Fruit fly (Drosophila melanogaster) whole organism, embryonic: ENCODE results near the gene PAN3.

ENCODE experiments used
- Bdp1 ChIP-seq: fragments of 200-800 bp; sonication (Bioruptor generic); optimal IDR thresholded peaks from 3 replicates; lab custom pipeline; 2016; ENCODE audit warnings: missing biosample characterization, missing genetic modification characterization
- CG10366 ChIP-seq: fragments of 200-800 bp; sonication (Bioruptor generic); IDR thresholded peaks from 2 replicates; pipeline ENCODE4 v1.3.6; 2022; ENCODE audit warnings: missing biosample characterization, missing genetic modification characterization
- CG12659 ChIP-seq: fragments of 200-800 bp; sonication (Bioruptor generic); optimal IDR thresholded peaks from 3 replicates; lab custom pipeline; 2017; ENCODE audit warnings: mild to moderate bottlenecking, missing biosample characterization, missing genetic modification reagents, missing genetic modification characterization
- CG13775 ChIP-seq: fragments of 200-800 bp; sonication (Bioruptor generic); optimal IDR thresholded peaks from 3 replicates; lab custom pipeline; 2017; ENCODE audit warnings: missing biosample characterization, mild to moderate bottlenecking, missing genetic modification characterization
- CG13894 ChIP-seq: fragments of 200-800 bp; sonication (Bioruptor generic); optimal IDR thresholded peaks from 3 replicates; lab custom pipeline; 2018; ENCODE audit warnings: missing biosample characterization, mild to moderate bottlenecking, missing genetic modification characterization, moderate library complexity
- CG14441 ChIP-seq: fragments of 200-800 bp; sonication (Bioruptor generic); IDR thresholded peaks from 2 replicates; pipeline ENCODE4 v1.3.6; 2022; ENCODE audit warnings: missing biosample characterization, missing genetic modification characterization
- CG15269 ChIP-seq: fragments of 200-800 bp; sonication (Bioruptor generic); optimal IDR thresholded peaks from 2 replicates; lab custom pipeline; 2018; ENCODE audit warnings: missing biosample characterization, mild to moderate bottlenecking, missing genetic modification characterization, moderate library complexity
- CG1647 ChIP-seq: fragments of 200-800 bp; sonication (Bioruptor generic); optimal IDR thresholded peaks from 3 replicates; lab custom pipeline; 2016; ENCODE audit warnings: missing biosample characterization, missing genetic modification characterization
- CG16813 ChIP-seq: fragments of 200-800 bp; sonication (Bioruptor generic); IDR thresholded peaks from 3 replicates; pipeline ENCODE4 v1.3.6; 2022; ENCODE audit warnings: missing biosample characterization, missing genetic modification characterization; ENCODE audit not compliant: partially characterized antibody
- CG16863 ChIP-seq: fragments of 200-800 bp; sonication (Bioruptor generic); optimal IDR thresholded peaks from 3 replicates; lab custom pipeline; 2016; ENCODE audit warnings: missing biosample characterization, missing genetic modification characterization
- CG18476 ChIP-seq: fragments of 200-800 bp; sonication (Bioruptor generic); optimal IDR thresholded peaks from 2 replicates; lab custom pipeline; 2016; ENCODE audit warnings: missing biosample characterization, mild to moderate bottlenecking, missing genetic modification characterization
- CG2199 ChIP-seq: fragments of 200-800 bp; sonication (Bioruptor generic); IDR thresholded peaks from 3 replicates; pipeline ENCODE4 v1.3.6; 2022; ENCODE audit warnings: missing biosample characterization, missing genetic modification characterization
- CG34224 ChIP-seq: fragments of 200-800 bp; sonication (Bioruptor generic); IDR thresholded peaks from 3 replicates; pipeline ENCODE4 v1.3.6; 2022; ENCODE audit warnings: missing biosample characterization, missing genetic modification characterization; ENCODE audit not compliant: partially characterized antibody
- CG4730 ChIP-seq: fragments of 200-800 bp; sonication (Bioruptor generic); IDR thresholded peaks from 2 replicates; pipeline ENCODE4 v1.3.6; 2022; ENCODE audit warnings: missing biosample characterization, missing genetic modification characterization
- CG6854 ChIP-seq: fragments of 200-800 bp; sonication (Bioruptor generic); optimal IDR thresholded peaks from 3 replicates; lab custom pipeline; 2017; ENCODE audit warnings: missing biosample characterization, mild to moderate bottlenecking, missing genetic modification characterization
- CG7839 ChIP-seq: fragments of 200-800 bp; sonication (Bioruptor generic); optimal IDR thresholded peaks from 3 replicates; lab custom pipeline; 2018; ENCODE audit warnings: missing biosample characterization, mild to moderate bottlenecking, missing genetic modification characterization, moderate library complexity
- CG8388 ChIP-seq: fragments of 200-800 bp; sonication (Bioruptor generic); optimal IDR thresholded peaks from 2 replicates; lab custom pipeline; 2019; ENCODE audit warnings: missing biosample characterization, mild to moderate bottlenecking, missing genetic modification characterization, moderate library complexity
- CG9437 ChIP-seq: fragments of 200-800 bp; sonication (Bioruptor generic); optimal IDR thresholded peaks from 2 replicates; lab custom pipeline; 2018; ENCODE audit warnings: missing biosample characterization, mild to moderate bottlenecking, missing genetic modification characterization
- CG9727 ChIP-seq: fragments of 200-800 bp; sonication (Bioruptor generic); optimal IDR thresholded peaks from 3 replicates; lab custom pipeline; 2017; ENCODE audit warnings: missing biosample characterization, mild to moderate bottlenecking, missing genetic modification characterization
- CG9932 ChIP-seq: fragments of 200-800 bp; sonication (Bioruptor generic); IDR thresholded peaks from 2 replicates; pipeline ENCODE4 v1.3.6; 2022; ENCODE audit warnings: missing biosample characterization, missing genetic modification characterization
- Dll ChIP-seq: fragments of 200-800 bp; sonication (Bioruptor generic); IDR thresholded peaks from 4 replicates; pipeline ENCODE4 v1.3.6; 2022; ENCODE audit warnings: missing biosample characterization, missing genetic modification characterization; ENCODE audit not compliant: partially characterized antibody
- Eip74EF ChIP-seq, 2 experiments: fragments of 200-800 bp in 1 of 2; fragments of >200 bp in 1 of 2; sonication (Bioruptor generic) in 1 of 2; optimal IDR thresholded peaks; 2 replicates each; lab custom pipeline; 2017 to 2019; ENCODE audit warnings: missing biosample characterization in 2 of 2, missing genetic modification characterization in 2 of 2, mild to moderate bottlenecking in 1 of 2, moderate library complexity in 1 of 2
- HLHmδ ChIP-seq: fragments of 200-800 bp; sonication (Bioruptor generic); optimal IDR thresholded peaks from 2 replicates; lab custom pipeline; 2018; ENCODE audit warnings: missing biosample characterization, mild to moderate bottlenecking, missing genetic modification characterization, moderate library complexity
- Hmx ChIP-seq: fragments of 200-800 bp; sonication (Bioruptor generic); optimal IDR thresholded peaks from 2 replicates; lab custom pipeline; 2016; ENCODE audit warnings: missing biosample characterization, missing genetic modification characterization
- Opbp ChIP-seq: fragments of 200-800 bp; sonication (Bioruptor generic); IDR thresholded peaks from 3 replicates; pipeline ENCODE4 v1.3.6; 2022; ENCODE audit warnings: missing biosample characterization, missing genetic modification characterization; ENCODE audit not compliant: partially characterized antibody
- Side ChIP-seq: fragments of 200-800 bp; sonication (Bioruptor generic); optimal IDR thresholded peaks from 2 replicates; lab custom pipeline; 2016; ENCODE audit warnings: missing biosample characterization, missing genetic modification characterization
- Spps ChIP-seq: fragments of 200-800 bp; sonication (Bioruptor generic); optimal IDR thresholded peaks from 2 replicates; lab custom pipeline; 2018; ENCODE audit warnings: missing biosample characterization, mild to moderate bottlenecking, missing genetic modification characterization
- Vsx1 ChIP-seq: fragments of 200-800 bp; sonication (Bioruptor generic); optimal IDR thresholded peaks from 2 replicates; lab custom pipeline; 2017; ENCODE audit warnings: missing biosample characterization, mild to moderate bottlenecking, missing genetic modification characterization, missing genetic modification reagents
- amos ChIP-seq: fragments of 200-800 bp; sonication (Bioruptor generic); IDR thresholded peaks from 2 replicates; pipeline ENCODE4 v1.3.6; 2022; ENCODE audit warnings: missing biosample characterization, missing genetic modification characterization; ENCODE audit not compliant: partially characterized antibody
- ara ChIP-seq: fragments of 200-800 bp; sonication (Bioruptor generic); IDR thresholded peaks from 2 replicates; pipeline ENCODE4 v1.3.6; 2022; ENCODE audit warnings: missing biosample characterization, missing genetic modification characterization
- croc ChIP-seq: fragments of 200-800 bp; sonication (Bioruptor generic); conservative IDR thresholded peaks from 3 replicates; pipeline ENCODE4 v1.3.6; 2022; ENCODE audit warnings: missing biosample characterization, missing genetic modification characterization
- danr ChIP-seq: fragments of 200-800 bp; sonication (Bioruptor generic); IDR thresholded peaks from 2 replicates; pipeline ENCODE4 v1.3.6; 2022; ENCODE audit warnings: missing biosample characterization, missing genetic modification characterization
- disco-r ChIP-seq: fragments of 200-800 bp; sonication (Bioruptor generic); optimal IDR thresholded peaks from 2 replicates; lab custom pipeline; 2016; ENCODE audit warnings: missing biosample characterization, missing genetic modification characterization
- emc ChIP-seq: fragments of 200-800 bp; sonication (Bioruptor generic); optimal IDR thresholded peaks from 2 replicates; lab custom pipeline; 2016; ENCODE audit warnings: missing biosample characterization, missing genetic modification characterization
- exex ChIP-seq: fragments of 200-800 bp; sonication (Bioruptor generic); optimal IDR thresholded peaks from 4 replicates; lab custom pipeline; 2018; ENCODE audit warnings: missing biosample characterization, mild to moderate bottlenecking, missing genetic modification characterization, moderate library complexity
- fd3F ChIP-seq: fragments of 200-800 bp; sonication (Bioruptor generic); optimal IDR thresholded peaks from 2 replicates; lab custom pipeline; 2018; ENCODE audit warnings: missing biosample characterization, mild to moderate bottlenecking, missing genetic modification characterization, moderate library complexity
- gsb-n ChIP-seq: fragments of 200-800 bp; sonication (Bioruptor generic); optimal IDR thresholded peaks from 3 replicates; lab custom pipeline; 2018; ENCODE audit warnings: missing biosample characterization, mild to moderate bottlenecking, missing genetic modification characterization
- jumu ChIP-seq: fragments of 200-800 bp; sonication (Bioruptor generic); optimal IDR thresholded peaks from 3 replicates; lab custom pipeline; 2016; ENCODE audit warnings: missing biosample characterization, missing genetic modification characterization
- nmo ChIP-seq: fragments of 200-800 bp; sonication (Bioruptor generic); optimal IDR thresholded peaks from 2 replicates; lab custom pipeline; 2018; ENCODE audit warnings: missing biosample characterization, mild to moderate bottlenecking, missing genetic modification characterization, moderate library complexity
- rib ChIP-seq: fragments of 200-800 bp; sonication (Bioruptor generic); IDR thresholded peaks from 2 replicates; pipeline ENCODE4 v1.3.6; 2022; ENCODE audit warnings: missing biosample characterization, missing genetic modification characterization
- ro ChIP-seq: fragments of 200-800 bp; sonication (Bioruptor generic); IDR thresholded peaks from 2 replicates; pipeline ENCODE4 v1.3.6; 2022; ENCODE audit warnings: missing biosample characterization, missing genetic modification characterization
- sd ChIP-seq: fragments of 200-800 bp; sonication (Bioruptor generic); optimal IDR thresholded peaks from 3 replicates; lab custom pipeline; 2018; ENCODE audit warnings: missing biosample characterization, mild to moderate bottlenecking, missing genetic modification characterization, moderate library complexity
- sug ChIP-seq: fragments of 200-800 bp; optimal IDR thresholded peaks from 2 replicates; lab custom pipeline; 2019; ENCODE audit warnings: missing biosample characterization, mild to moderate bottlenecking, missing genetic modification characterization, moderate library complexity
- tin ChIP-seq: fragments of 200-800 bp; sonication (Bioruptor generic); optimal IDR thresholded peaks from 3 replicates; lab custom pipeline; 2016; ENCODE audit warnings: missing biosample characterization, missing genetic modification characterization
- tna ChIP-seq: fragments of 200-800 bp; sonication (Bioruptor generic); IDR thresholded peaks from 2 replicates; pipeline ENCODE4 v1.3.6; 2022; ENCODE audit warnings: missing biosample characterization, missing genetic modification characterization; ENCODE audit not compliant: partially characterized antibody
- vfl ChIP-seq: fragments of 200-800 bp; sonication (Bioruptor generic); optimal IDR thresholded peaks from 2 replicates; lab custom pipeline; 2016; ENCODE audit warnings: missing biosample characterization, missing genetic modification characterization
- wek ChIP-seq: fragments of 200-800 bp; sonication (Bioruptor generic); optimal IDR thresholded peaks from 3 replicates; lab custom pipeline; 2018; ENCODE audit warnings: missing biosample characterization, mild to moderate bottlenecking, missing genetic modification characterization, moderate library complexity
- zf30C ChIP-seq: fragments of 200-800 bp; sonication (Bioruptor generic); optimal IDR thresholded peaks from 3 replicates; lab custom pipeline; 2018; ENCODE audit warnings: missing biosample characterization, mild to moderate bottlenecking, missing genetic modification characterization

The PAN3 gene

DNA sequence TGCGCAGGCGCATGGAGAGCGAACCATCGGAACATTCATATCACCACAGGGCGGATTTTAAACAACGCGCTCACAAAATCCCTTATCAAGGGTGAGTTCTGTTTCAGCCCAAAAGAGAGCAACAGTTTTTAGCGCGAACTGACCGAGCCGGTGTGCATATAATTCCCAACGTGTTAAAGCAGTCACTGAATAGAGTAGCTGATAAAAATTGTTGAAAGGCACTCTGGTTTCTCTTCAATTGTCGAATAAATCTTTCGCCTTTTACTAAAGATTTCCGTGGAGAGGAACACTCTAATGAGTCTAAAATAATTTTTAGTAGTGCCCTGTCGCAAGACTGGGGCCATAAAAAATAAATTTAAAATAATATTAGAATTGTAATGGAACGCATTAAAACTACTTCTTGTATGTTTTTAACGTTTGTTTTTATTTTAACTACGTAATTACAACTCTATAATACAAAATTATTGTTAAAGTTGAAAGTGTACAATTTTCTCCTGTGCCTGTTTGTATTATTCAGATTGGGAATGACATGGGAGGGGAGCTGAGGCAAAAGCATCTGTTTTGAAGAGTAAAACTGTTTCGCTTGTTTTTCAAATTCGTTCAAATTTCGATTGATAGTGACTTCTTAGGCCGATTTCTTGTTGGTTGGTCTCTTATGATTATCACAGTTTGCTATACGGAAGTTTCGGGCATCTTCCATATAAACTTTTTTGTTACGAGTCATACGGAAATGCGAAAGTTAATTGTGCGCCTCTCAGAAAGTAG lies 19.8 kb downstream of the PAN3 start (continued):
- peak; percentile 37 for TF ChIP-seq CG9932
- no peak for TF ChIP-seq croc (GFP tag; lab: Robert Waterston, UW)
- TF ChIP-seq emc = no peak
- TF ChIP-seq CG8388 = peak; percentile 4
- TF ChIP-seq CG7839 (tag; lab: Kevin White, UChicago) = peak; percentile 58
- TF ChIP-seq CG1647 (GFP tag; lab: Kevin White, UChicago) = peak; percentile 19
- TF ChIP-seq CG6854 = no peak
- TF ChIP-seq wek (GFP tag; lab: Kevin White, UChicago) = no peak
- peak; percentile 43 for TF ChIP-seq nmo (GFP tag; lab: Kevin White, UChicago)

DNA sequence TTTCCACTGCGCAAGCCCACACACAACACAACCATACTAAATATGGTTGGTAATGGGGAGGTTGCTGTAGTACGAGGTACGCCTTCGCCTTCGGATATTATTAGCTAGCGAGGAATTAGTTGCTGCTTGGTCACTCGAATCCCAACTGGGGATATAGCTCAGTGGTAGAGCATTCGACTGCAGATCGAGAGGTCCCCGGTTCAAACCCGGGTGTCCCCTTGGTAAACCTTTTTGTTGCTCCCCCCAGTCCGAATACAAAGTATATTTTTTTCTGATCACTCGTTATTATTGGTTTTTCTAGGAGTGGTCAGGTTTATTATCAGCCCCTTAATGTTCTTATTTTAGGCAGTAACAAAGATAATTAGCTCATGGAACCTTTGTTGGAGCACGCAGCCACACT lies 24.7 kb downstream of the PAN3 start:
- TF ChIP-seq Side (GFP tag; lab: Kevin White, UChicago) = no peak
- TF ChIP-seq disco-r (GFP tag; lab: Kevin White, UChicago) = no peak
- TF ChIP-seq ro = no peak
- no peak for TF ChIP-seq CG9727 (GFP tag; lab: Kevin White, UChicago)
- no peak for TF ChIP-seq CG12659 (GFP tag; lab: Kevin White, UChicago)
- no peak for TF ChIP-seq gsb-n (tag; lab: Kevin White, UChicago)
- TF ChIP-seq Hmx (GFP tag; lab: Kevin White, UChicago) = no peak
- no peak for TF ChIP-seq CG13775 (GFP tag; lab: Kevin White, UChicago)
- no peak for TF ChIP-seq jumu
- no peak for TF ChIP-seq Eip74EF (GFP tag; optimal IDR thresholded peaks at IDR 0.05; lab: Kevin White, UChicago)
- peak; percentile 82 for TF ChIP-seq CG16813
- TF ChIP-seq CG14441 (GFP tag; lab: Robert Waterston, UW) = no peak
- no peak for TF ChIP-seq vfl (GFP tag; lab: Kevin White, UChicago)
- no peak for TF ChIP-seq CG4730 (GFP tag; lab: Robert Waterston, UW)
- TF ChIP-seq Spps (tag; lab: Kevin White, UChicago) = no peak
- peak; percentile 47; the same call in 3 of the 4 replicates for TF ChIP-seq Dll
- no peak for TF ChIP-seq exex (tag; lab: Kevin White, UChicago)
- TF ChIP-seq CG34224 = peak; percentile 20; the same call in 1 of the 3 replicates
- TF ChIP-seq CG15269 = no peak
- TF ChIP-seq fd3F = no peak
- TF ChIP-seq CG13894 = no peak
- peak; percentile 88; the same call in 2 of the 3 replicates for TF ChIP-seq Opbp (GFP tag; lab: Robert Waterston, UW)
- TF ChIP-seq HLHmδ (GFP tag; lab: Kevin White, UChicago) = no peak
- peak; percentile 98 for TF ChIP-seq Bdp1 (GFP tag; lab: Kevin White, UChicago)
- TF ChIP-seq danr (GFP tag; lab: Robert Waterston, UW) = no peak
- no peak for TF ChIP-seq CG18476 (GFP tag; lab: Kevin White, UChicago)
- TF ChIP-seq CG1647 (GFP tag; lab: Kevin White, UChicago) = no peak
- TF ChIP-seq CG16863 (GFP tag; lab: Kevin White, UChicago) = no peak
- no peak for TF ChIP-seq sug (tag; lab: Kevin White, UChicago)
- no peak for TF ChIP-seq zf30C
- TF ChIP-seq ara (GFP tag; lab: Robert Waterston, UW) = no peak
- TF ChIP-seq tin (GFP tag; lab: Kevin White, UChicago) = no peak
- 0 out of 3 replicates have a peak, but pooled peaks have one; percentile 6 for TF ChIP-seq CG2199
- TF ChIP-seq tna (GFP tag; lab: Robert Waterston, UW) = peak; percentile 80
- TF ChIP-seq CG9437 (GFP tag; lab: Kevin White, UChicago) = no peak
- TF ChIP-seq Vsx1 (GFP tag; lab: Kevin White, UChicago) = peak; percentile 40
- no peak for TF ChIP-seq CG10366 (GFP tag; lab: Robert Waterston, UW)
- peak; percentile 78 for TF ChIP-seq amos (GFP tag; lab: Robert Waterston, UW)
- TF ChIP-seq sd (tag; lab: Kevin White, UChicago) = no peak
- TF ChIP-seq rib (GFP tag; lab: Robert Waterston, UW) = no peak
